Fruit fly (Drosophila melanogaster) whole organism, embryonic: ENCODE results near the gene CG5103.
A peak's percentile ranks its signal among the peaks of the same experiment; 100 is the strongest.

Source experiments
- Abd-B ChIP-seq: fragments of 200-800 bp; sonication (Bioruptor generic); optimal IDR thresholded peaks from 2 replicates; lab custom pipeline; 2018; ENCODE audit warnings: missing biosample characterization, mild to moderate bottlenecking, missing genetic modification characterization, moderate library complexity
- CG10366 ChIP-seq: fragments of 200-800 bp; sonication (Bioruptor generic); IDR thresholded peaks from 2 replicates; pipeline ENCODE4 v1.3.6; 2022; ENCODE audit warnings: missing biosample characterization, missing genetic modification characterization
- CG10959 ChIP-seq: fragments of 200-800 bp; sonication (Bioruptor generic); IDR thresholded peaks from 2 replicates; pipeline ENCODE4 v1.3.6; 2022; ENCODE audit warnings: missing biosample characterization, missing genetic modification characterization
- CG11085 ChIP-seq: fragments of 200-800 bp; sonication (Bioruptor generic); IDR thresholded peaks from 2 replicates; pipeline ENCODE4 v1.3.6; 2022; ENCODE audit warnings: missing biosample characterization, missing genetic modification characterization
- CG11456 ChIP-seq: fragments of 200-800 bp; sonication (Bioruptor generic); IDR thresholded peaks from 3 replicates; pipeline ENCODE4 v1.3.6; 2022; ENCODE audit warnings: missing biosample characterization, missing genetic modification characterization
- CG12769 ChIP-seq: fragments of 200-800 bp; sonication (Bioruptor generic); optimal IDR thresholded peaks from 2 replicates; lab custom pipeline; 2019; ENCODE audit warnings: missing biosample characterization, mild to moderate bottlenecking, missing genetic modification characterization, moderate library complexity
- CG13424 ChIP-seq: fragments of 200-800 bp; sonication (Bioruptor generic); optimal IDR thresholded peaks from 2 replicates; lab custom pipeline; 2019; ENCODE audit warnings: missing biosample characterization, mild to moderate bottlenecking, missing genetic modification characterization, moderate library complexity
- CG14441 ChIP-seq: fragments of 200-800 bp; sonication (Bioruptor generic); IDR thresholded peaks from 2 replicates; pipeline ENCODE4 v1.3.6; 2022; ENCODE audit warnings: missing biosample characterization, missing genetic modification characterization
- CG1603 ChIP-seq: fragments of 200-800 bp; sonication (Bioruptor generic); optimal IDR thresholded peaks from 2 replicates; lab custom pipeline; 2019; ENCODE audit warnings: missing biosample characterization, mild to moderate bottlenecking, missing genetic modification characterization, moderate library complexity
- CG1832 ChIP-seq: fragments of 200-800 bp; sonication (Bioruptor generic); optimal IDR thresholded peaks from 2 replicates; lab custom pipeline; 2017; ENCODE audit warnings: missing biosample characterization, mild to moderate bottlenecking, missing genetic modification characterization, inconsistent platforms
- CG2116 ChIP-seq: fragments of 200-800 bp; sonication (Bioruptor generic); optimal IDR thresholded peaks from 3 replicates; lab custom pipeline; 2018; ENCODE audit warnings: missing biosample characterization, mild to moderate bottlenecking, missing genetic modification characterization
- CG31441 ChIP-seq: fragments of 200-800 bp; sonication (Bioruptor generic); IDR thresholded peaks from 2 replicates; pipeline ENCODE4 v1.3.6; 2022; ENCODE audit warnings: missing biosample characterization, missing genetic modification characterization
- CG3407 ChIP-seq: fragments of 200-800 bp; sonication (Bioruptor generic); optimal IDR thresholded peaks from 2 replicates; lab custom pipeline; 2018; ENCODE audit warnings: missing biosample characterization, mild to moderate bottlenecking, missing genetic modification characterization
- CG4360 ChIP-seq: fragments of 200-800 bp; sonication (Bioruptor generic); IDR thresholded peaks from 2 replicates; pipeline ENCODE4 v1.3.6; 2022; ENCODE audit warnings: missing biosample characterization, missing genetic modification characterization
- CG4424 ChIP-seq: fragments of 200-800 bp; sonication (Bioruptor generic); optimal IDR thresholded peaks from 3 replicates; lab custom pipeline; 2016; ENCODE audit warnings: missing biosample characterization, missing genetic modification characterization
- CG9797 ChIP-seq: fragments of 200-800 bp; sonication (Bioruptor generic); optimal IDR thresholded peaks from 3 replicates; lab custom pipeline; 2018; ENCODE audit warnings: missing biosample characterization, mild to moderate bottlenecking, missing genetic modification characterization
- CoRest ChIP-seq: fragments of 200-800 bp; sonication (Bioruptor generic); optimal IDR thresholded peaks from 3 replicates; lab custom pipeline; 2018; ENCODE audit warnings: missing biosample characterization, mild to moderate bottlenecking, missing genetic modification characterization, moderate library complexity
- D19A ChIP-seq: fragments of 200-800 bp; optimal IDR thresholded peaks from 3 replicates; lab custom pipeline; 2019; ENCODE audit warnings: missing biosample characterization, mild to moderate bottlenecking, missing genetic modification characterization, moderate library complexity
- D19B ChIP-seq: fragments of 200-800 bp; sonication (Bioruptor generic); optimal IDR thresholded peaks from 2 replicates; lab custom pipeline; 2017; ENCODE audit warnings: missing biosample characterization, mild to moderate bottlenecking, missing genetic modification characterization
- Dip3 ChIP-seq: fragments of 200-800 bp; sonication (Bioruptor generic); optimal IDR thresholded peaks from 3 replicates; lab custom pipeline; 2016; ENCODE audit warnings: missing biosample characterization, missing genetic modification characterization
- Fer3 ChIP-seq: fragments of 200-800 bp; sonication (Bioruptor generic); optimal IDR thresholded peaks from 2 replicates; lab custom pipeline; 2018; ENCODE audit warnings: missing biosample characterization, mild to moderate bottlenecking, missing genetic modification characterization, moderate library complexity
- H2.0 ChIP-seq: fragments of 200-800 bp; sonication (Bioruptor generic); IDR thresholded peaks from 2 replicates; pipeline ENCODE4 v1.3.6; 2022; ENCODE audit warnings: missing biosample characterization, missing genetic modification characterization
- HHEX ChIP-seq: fragments of 200-800 bp; sonication (Bioruptor generic); optimal IDR thresholded peaks from 3 replicates; lab custom pipeline; 2017; ENCODE audit warnings: missing biosample characterization, mild to moderate bottlenecking, missing genetic modification characterization, missing genetic modification reagents
- Hr78 ChIP-seq, 2 experiments: fragments of 200-800 bp in 1 of 2; fragments of >200 bp in 1 of 2; sonication (Bioruptor generic) in 1 of 2; optimal IDR thresholded peaks; 2 replicates each; lab custom pipeline; 2017 to 2019; ENCODE audit warnings: missing biosample characterization in 2 of 2, missing genetic modification characterization in 2 of 2, mild to moderate bottlenecking in 1 of 2, moderate library complexity in 1 of 2
- Med ChIP-seq: fragments of 200-800 bp; sonication (Bioruptor generic); peaks from one replicate; lab custom pipeline; 2016; ENCODE audit warnings: missing biosample characterization, missing genetic modification characterization, mild to moderate bottlenecking, inconsistent platforms, moderate library complexity
- PHDP ChIP-seq: fragments of 200-800 bp; sonication (Bioruptor generic); optimal IDR thresholded peaks from 3 replicates; lab custom pipeline; 2018; ENCODE audit warnings: missing biosample characterization, mild to moderate bottlenecking, missing genetic modification characterization, moderate library complexity
- Scr ChIP-seq: fragments of 200-800 bp; sonication (Bioruptor generic); IDR thresholded peaks from 2 replicates; pipeline ENCODE4 v1.3.6; 2022; ENCODE audit warnings: missing biosample characterization, missing genetic modification characterization; ENCODE audit not compliant: partially characterized antibody
- Sox100B ChIP-seq: fragments of 200-800 bp; sonication (Bioruptor generic); optimal IDR thresholded peaks from 3 replicates; lab custom pipeline; 2018; ENCODE audit warnings: missing biosample characterization, mild to moderate bottlenecking, missing genetic modification characterization
- bowl ChIP-seq: fragments of 200-800 bp; sonication (Bioruptor generic); IDR thresholded peaks from 2 replicates; pipeline ENCODE4 v1.3.6; 2022; ENCODE audit warnings: missing biosample characterization, missing genetic modification characterization
- bsh ChIP-seq, 2 experiments: fragments of 200-800 bp; sonication (Bioruptor generic); optimal IDR thresholded peaks; 2 replicates each; lab custom pipeline; 2017 to 2018; ENCODE audit warnings: mild to moderate bottlenecking in 2 of 2, missing biosample characterization in 2 of 2, missing genetic modification characterization in 2 of 2, moderate library complexity in 1 of 2
- da ChIP-seq: fragments of 200-800 bp; sonication (Bioruptor generic); optimal IDR thresholded peaks from 2 replicates; lab custom pipeline; 2016; ENCODE audit warnings: missing biosample characterization, missing genetic modification characterization
- dmrt11E ChIP-seq: fragments of 200-800 bp; sonication (Bioruptor generic); optimal IDR thresholded peaks from 3 replicates; lab custom pipeline; 2018; ENCODE audit warnings: missing biosample characterization, mild to moderate bottlenecking, missing genetic modification characterization, moderate library complexity
- fru ChIP-seq: fragments of >200 bp; optimal IDR thresholded peaks from 2 replicates; lab custom pipeline; 2017
- gce ChIP-seq: fragments of 200-800 bp; sonication (Bioruptor generic); IDR thresholded peaks from 3 replicates; pipeline ENCODE4 v1.3.6; 2022; ENCODE audit warnings: missing biosample characterization, missing genetic modification characterization
- gt ChIP-seq: fragments of 200-800 bp; sonication (Bioruptor generic); IDR thresholded peaks from 2 replicates; pipeline ENCODE4 v1.3.6; 2022; ENCODE audit warnings: missing biosample characterization, missing genetic modification characterization
- insv ChIP-seq, 2 experiments: fragments of 200-800 bp; sonication (Bioruptor generic); optimal IDR thresholded peaks; 3 replicates each; lab custom pipeline; 2016 to 2018; ENCODE audit warnings: missing biosample characterization in 2 of 2, missing genetic modification characterization in 2 of 2
- kay ChIP-seq: fragments of 200-800 bp; sonication (Bioruptor generic); optimal IDR thresholded peaks from 2 replicates; lab custom pipeline; 2016; ENCODE audit warnings: missing biosample characterization, missing genetic modification characterization
- knrl ChIP-seq: fragments of 200-800 bp; sonication (Bioruptor generic); IDR thresholded peaks from 3 replicates; pipeline ENCODE4 v1.3.6; 2022; ENCODE audit warnings: missing biosample characterization, missing genetic modification characterization; ENCODE audit not compliant: partially characterized antibody
- lilli ChIP-seq: fragments of 200-800 bp; sonication (Bioruptor generic); optimal IDR thresholded peaks from 3 replicates; lab custom pipeline; 2016; ENCODE audit warnings: missing biosample characterization, missing genetic modification characterization
- luna ChIP-seq: fragments of 200-800 bp; sonication (Bioruptor generic); optimal IDR thresholded peaks from 2 replicates; lab custom pipeline; 2016; ENCODE audit warnings: missing biosample characterization, missing genetic modification characterization
- oc ChIP-seq: fragments of 200-800 bp; sonication (Bioruptor generic); optimal IDR thresholded peaks from 2 replicates; lab custom pipeline; 2018; ENCODE audit warnings: missing biosample characterization, mild to moderate bottlenecking, missing genetic modification characterization, moderate library complexity
- peb ChIP-seq: fragments of 200-800 bp; sonication (Bioruptor generic); IDR thresholded peaks from 2 replicates; pipeline ENCODE4 v1.3.6; 2022; ENCODE audit warnings: missing biosample characterization, missing genetic modification characterization
- ranshi ChIP-seq: fragments of 200-800 bp; sonication (Bioruptor generic); IDR thresholded peaks from 2 replicates; pipeline ENCODE4 v1.3.6; 2022; ENCODE audit warnings: missing biosample characterization, missing genetic modification characterization
- repo ChIP-seq: fragments of 200-800 bp; sonication (Bioruptor generic); optimal IDR thresholded peaks from 2 replicates; lab custom pipeline; 2016; ENCODE audit warnings: missing biosample characterization, missing genetic modification characterization
- ro ChIP-seq: fragments of 200-800 bp; sonication (Bioruptor generic); IDR thresholded peaks from 2 replicates; pipeline ENCODE4 v1.3.6; 2022; ENCODE audit warnings: missing biosample characterization, missing genetic modification characterization
- sd ChIP-seq: fragments of 200-800 bp; sonication (Bioruptor generic); optimal IDR thresholded peaks from 3 replicates; lab custom pipeline; 2018; ENCODE audit warnings: missing biosample characterization, mild to moderate bottlenecking, missing genetic modification characterization, moderate library complexity
- sima ChIP-seq: fragments of 200-800 bp; sonication (Bioruptor generic); optimal IDR thresholded peaks from 2 replicates; lab custom pipeline; 2016; ENCODE audit warnings: missing biosample characterization, missing genetic modification characterization
- sisA ChIP-seq: fragments of 200-800 bp; sonication (Bioruptor generic); IDR thresholded peaks from 2 replicates; pipeline ENCODE4 v1.3.6; 2022; ENCODE audit warnings: missing biosample characterization, missing genetic modification characterization
- tio ChIP-seq: fragments of 200-800 bp; sonication (Bioruptor generic); optimal IDR thresholded peaks from 2 replicates; lab custom pipeline; 2017; ENCODE audit warnings: missing biosample characterization, missing genetic modification characterization, inconsistent platforms
- unpg ChIP-seq: fragments of 200-800 bp; sonication (Bioruptor generic); optimal IDR thresholded peaks from 3 replicates; lab custom pipeline; 2018; ENCODE audit warnings: missing biosample characterization, mild to moderate bottlenecking, missing genetic modification characterization, moderate library complexity
- vvl ChIP-seq: fragments of 200-800 bp; sonication (Bioruptor generic); IDR thresholded peaks from 2 replicates; pipeline ENCODE4 v1.3.6; 2022; ENCODE audit warnings: missing biosample characterization, missing genetic modification characterization
- zfh1 ChIP-seq: fragments of 200-800 bp; sonication (Bioruptor generic); IDR thresholded peaks from 3 replicates; pipeline ENCODE4 v1.3.6; 2022; ENCODE audit warnings: missing biosample characterization, missing genetic modification characterization

The CG5103 gene

dm6 chr3L:18274188-18274587 is 19.9 kb downstream of the CG5103 start (continued):
- TF ChIP-seq D19B (no peak), unpg (GFP tag; lab: Kevin White, UChicago) (peak; percentile 17), CG9797 (GFP tag; lab: Kevin White, UChicago) (no peak), CG3407 (GFP tag; lab: Kevin White, UChicago) (no peak), Hr78 (GFP tag; optimal IDR thresholded peaks at IDR 0.05; lab: Kevin White, UChicago) (no peak), luna (GFP tag; lab: Kevin White, UChicago) (no peak), CG12769 (tag; lab: Kevin White, UChicago) (no peak), ro (GFP tag; lab: Robert Waterston, UW) (no peak), PHDP (tag; lab: Kevin White, UChicago) (no peak), CG4360 (0 out of 2 replicates have a peak, but pooled peaks have one; percentile 24), kay (no peak), oc (tag; lab: Kevin White, UChicago) (no peak), zfh1 (GFP tag; lab: Robert Waterston, UW) (peak; percentile 82), tio (GFP tag; lab: Kevin White, UChicago) (peak; percentile 18), H2.0 (no peak), HHEX (GFP tag; lab: Kevin White, UChicago) (no peak), CG11085 (GFP tag; lab: Robert Waterston, UW) (no peak), D19A (tag; lab: Kevin White, UChicago) (peak; percentile 9), peb (GFP tag; lab: Robert Waterston, UW) (no peak), sd (tag; lab: Kevin White, UChicago) (no peak), sima (no peak), CG14441 (GFP tag; lab: Robert Waterston, UW) (no peak), bsh (GFP tag; optimal IDR thresholded peaks at IDR 0.05; lab: Kevin White, UChicago) (peak; percentile 47 to 71), Sox100B (GFP tag; lab: Kevin White, UChicago) (no peak), CG10959 (GFP tag; lab: Robert Waterston, UW) (0 out of 2 replicates have a peak, but pooled peaks have one; percentile 34), CG13424 (tag; lab: Kevin White, UChicago) (peak; percentile 9), CG1832 (GFP tag; lab: Kevin White, UChicago) (no peak), ranshi (peak; percentile 50; the same call in 1 of the 2 replicates), lilli (GFP tag; lab: Kevin White, UChicago) (no peak), Dip3 (GFP tag; lab: Kevin White, UChicago) (no peak), CG1603 (tag; lab: Kevin White, UChicago) (no peak), Scr (GFP tag; lab: Robert Waterston, UW) (no peak), Med (GFP tag; lab: Kevin White, UChicago) (peak; percentile 53), fru (lab: Kevin White, UChicago) (no peak), insv (GFP tag; optimal IDR thresholded peaks at IDR 0.05; lab: Kevin White, UChicago) (no peak), CG11456 (GFP tag; lab: Robert Waterston, UW) (no peak), bowl (no peak), knrl (GFP tag; lab: Robert Waterston, UW) (no peak), repo (no peak), vvl (GFP tag; lab: Robert Waterston, UW) (peak; percentile 58), CG4424 (GFP tag; lab: Kevin White, UChicago) (no peak), Abd-B (GFP tag; lab: Kevin White, UChicago) (no peak), dmrt11E (tag; lab: Kevin White, UChicago) (peak; percentile 71), CG10366 (no peak), gce (GFP tag; lab: Robert Waterston, UW) (no peak), gt (GFP tag; lab: Robert Waterston, UW) (no peak), sisA (no peak), CoRest (tag; lab: Kevin White, UChicago) (peak; percentile 1), Fer3 (tag; lab: Kevin White, UChicago) (no peak), CG2116 (GFP tag; lab: Kevin White, UChicago) (no peak), da (GFP tag; lab: Kevin White, UChicago) (no peak), CG31441 (GFP tag; lab: Robert Waterston, UW) (peak; percentile 45)
